Fruit fly (Drosophila melanogaster) whole organism, embryonic: ENCODE results near the gene NijB.
A peak's percentile ranks its signal among the peaks of the same experiment; 100 is the strongest.

ENCODE experiments used
- CG10462 ChIP-seq: fragments of 200-800 bp; sonication (Bioruptor generic); optimal IDR thresholded peaks from 2 replicates; lab custom pipeline; 2016; ENCODE audit warnings: missing biosample characterization, missing genetic modification characterization
- CG18619 ChIP-seq: fragments of 200-800 bp; sonication (Bioruptor generic); optimal IDR thresholded peaks from 3 replicates; lab custom pipeline; 2017; ENCODE audit warnings: missing biosample characterization, mild to moderate bottlenecking, missing genetic modification characterization
- CG3281 ChIP-seq: fragments of 200-800 bp; sonication (Bioruptor generic); optimal IDR thresholded peaks from 3 replicates; lab custom pipeline; 2017; ENCODE audit warnings: missing biosample characterization, mild to moderate bottlenecking, missing genetic modification characterization
- CG6791 ChIP-seq: fragments of 200-800 bp; sonication (Bioruptor generic); IDR thresholded peaks from 3 replicates; pipeline ENCODE4 v1.3.6; 2022; ENCODE audit warnings: missing biosample characterization, missing genetic modification characterization; ENCODE audit not compliant: partially characterized antibody
- CG7928 ChIP-seq: fragments of 200-800 bp; sonication (Bioruptor generic); optimal IDR thresholded peaks from 2 replicates; lab custom pipeline; 2017; ENCODE audit warnings: missing biosample characterization, mild to moderate bottlenecking, missing genetic modification characterization
- Dref ChIP-seq: fragments of 200-800 bp; sonication (Bioruptor generic); IDR thresholded peaks from 2 replicates; pipeline ENCODE4 v1.3.6; 2022; ENCODE audit warnings: missing biosample characterization, missing genetic modification characterization
- disco-r ChIP-seq: fragments of 200-800 bp; sonication (Bioruptor generic); optimal IDR thresholded peaks from 2 replicates; lab custom pipeline; 2016; ENCODE audit warnings: missing biosample characterization, missing genetic modification characterization
- lbe ChIP-seq: fragments of 200-800 bp; sonication (Bioruptor generic); optimal IDR thresholded peaks from 2 replicates; lab custom pipeline; 2016; ENCODE audit warnings: missing biosample characterization, mild to moderate bottlenecking, missing genetic modification characterization
- sens-2 ChIP-seq: fragments of 200-800 bp; sonication (Bioruptor generic); IDR thresholded peaks from 2 replicates; pipeline ENCODE4 v1.3.6; 2022; ENCODE audit warnings: missing biosample characterization, missing genetic modification characterization
- unpg ChIP-seq: fragments of 200-800 bp; sonication (Bioruptor generic); optimal IDR thresholded peaks from 3 replicates; lab custom pipeline; 2018; ENCODE audit warnings: missing biosample characterization, mild to moderate bottlenecking, missing genetic modification characterization, moderate library complexity

- TF ChIP-seq CG7928 (GFP tag; lab: Kevin White, UChicago) (peak; percentile 36), Dref (GFP tag; lab: Robert Waterston, UW) (peak; percentile 58), CG10462 (GFP tag; lab: Kevin White, UChicago) (peak; percentile 46), CG18619 (GFP tag; lab: Kevin White, UChicago) (peak; percentile 73), CG3281 (GFP tag; lab: Kevin White, UChicago) (peak; percentile 72), sens-2 (GFP tag; lab: Robert Waterston, UW) (no peak), CG6791 (GFP tag; lab: Robert Waterston, UW) (peak; percentile 91), lbe (no peak), disco-r (GFP tag; lab: Kevin White, UChicago) (peak; percentile 83), unpg (peak; percentile 51)
Observed at dm6 chr3L:18898770-18899278, 6.6 kb downstream of the NijB start, which contains the start of gene RpL26.
